Worm (Caenorhabditis elegans): ENCODE data around the gene ZK84.5.
"Not testable (repeated sequence)": the region's sequence is repeated elsewhere in the genome, so short reads cannot be mapped to it uniquely, and the experiment has no call there.

The ZK84.5 gene

ce11 chrII:6024879-6025278, 8.6 kb upstream of the ZK84.5 start, which contains the start of gene R12C12.9:
Gene R12C12.9, minus strand, starts transcription at chrII:6024979.
- TF ChIP-seq elt-2 (tag; optimal IDR thresholded peaks at IDR 0.05) (peak; percentile 3), ces-1 (GFP tag; optimal IDR thresholded peaks at IDR 0.05) (no peak)

ce11 chrII:6022596-6022995, 6.3 kb upstream of the ZK84.5 start:
- no peak for TF ChIP-seq lir-3 (tag; optimal IDR thresholded peaks at IDR 0.05; ENCODE audit: poor library complexity)
- TF ChIP-seq ceh-8 (GFP tag; optimal IDR thresholded peaks at IDR 0.05), result peak; percentile 30

DNA sequence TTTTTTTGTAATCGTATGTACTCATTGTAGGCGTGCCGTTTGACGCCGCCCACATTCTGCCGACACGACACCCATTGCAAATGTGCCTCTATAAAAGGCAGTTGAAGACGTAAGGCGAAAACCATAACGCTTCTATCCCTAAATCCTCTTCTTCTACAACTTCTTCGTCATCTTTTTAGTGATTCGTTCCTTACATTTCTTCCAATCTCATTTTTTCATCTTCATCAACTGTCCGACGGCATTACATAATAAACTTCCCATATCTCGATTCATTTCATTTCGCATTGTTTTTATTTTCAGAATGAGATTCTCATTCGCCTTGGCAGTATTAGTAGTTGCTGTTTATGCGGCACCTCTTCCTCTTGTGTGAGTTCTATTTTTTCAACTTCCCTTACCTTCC, 4.0 kb upstream of the ZK84.5 start, which contains the start of gene ZK84.1:
ZK84.1 (plus strand) TSS at position 301 of the 400 bp plus-strand sequence.
- TF ChIP-seq lin-14 (GFP tag; optimal IDR thresholded peaks at IDR 0.05) (no peak), blmp-1 (tag; optimal IDR thresholded peaks at IDR 0.05) (no peak), C16A3.4 (tag; optimal IDR thresholded peaks at IDR 0.05) (no peak), F16B12.6 (tag; optimal IDR thresholded peaks at IDR 0.05) (no peak), ztf-4 (tag; optimal IDR thresholded peaks at IDR 0.05) (no peak), tbx-2 (tag; optimal IDR thresholded peaks at IDR 0.05) (no peak), nhr-237 (tag; optimal IDR thresholded peaks at IDR 0.05) (no peak), lin-39 (tag; optimal IDR thresholded peaks at IDR 0.05) (no peak), sup-37 (GFP tag; optimal IDR thresholded peaks at IDR 0.05) (no peak), pqm-1 (tag; optimal IDR thresholded peaks at IDR 0.05) (no peak), mab-9 (GFP tag; IDR thresholded peaks at IDR 0.05) (no peak), sptf-1 (tag; optimal IDR thresholded peaks at IDR 0.05) (no peak), tlp-1 (tag; optimal IDR thresholded peaks at IDR 0.05) (no peak), zag-1 (tag; optimal IDR thresholded peaks at IDR 0.05) (no peak), C04F5.9 (tag; optimal IDR thresholded peaks at IDR 0.05) (no peak), pag-3 (tag; optimal IDR thresholded peaks at IDR 0.05; ENCODE audit: borderline replicate concordance, insufficient read depth) (no peak), unc-130 (tag; optimal IDR thresholded peaks at IDR 0.05) (no peak), ceh-90 (tag; optimal IDR thresholded peaks at IDR 0.05) (no peak)

ce11 chrII:6014057-6014456, 2.3 kb downstream of the ZK84.5 start, which contains the start of gene ZK84.2:
Gene ZK84.2, plus strand, starts transcription at chrII:6014357.
- TF ChIP-seq nhr-20 (tag; optimal IDR thresholded peaks at IDR 0.05); dsc-1 (tag; optimal IDR thresholded peaks at IDR 0.05); efl-3 (GFP tag; optimal IDR thresholded peaks at IDR 0.05): not testable (repeated sequence)

DNA sequence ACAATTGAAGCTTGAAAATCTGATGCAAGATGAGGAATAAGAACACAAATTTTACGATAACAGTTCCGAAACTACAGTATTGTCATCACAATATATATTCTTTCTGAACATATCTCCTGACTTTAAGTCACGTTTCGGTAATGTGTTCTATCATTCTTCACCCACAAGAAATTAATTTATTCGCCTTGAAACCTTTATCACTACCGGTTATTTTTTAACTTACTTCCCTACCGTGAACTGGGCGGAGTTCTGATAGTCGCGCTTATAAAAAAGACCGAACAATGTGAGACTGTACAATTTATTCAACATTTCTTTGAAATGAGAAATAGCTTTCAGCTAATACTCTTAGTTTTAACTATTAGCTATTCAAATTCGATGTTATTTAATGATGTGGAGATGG, 5.8 kb downstream of the ZK84.5 start, which contains the start of gene ins-20:
ins-20 (plus strand) TSS at position 301 of the 400 bp plus-strand sequence.
- TF ChIP-seq lsy-2 (tag; optimal IDR thresholded peaks at IDR 0.05) (no peak), nhr-84 (tag; optimal IDR thresholded peaks at IDR 0.05) (no peak), mdl-1 (tag; optimal IDR thresholded peaks at IDR 0.05) (no peak), C34B4.2 (tag; optimal IDR thresholded peaks at IDR 0.05) (no peak), pag-3 (tag; optimal IDR thresholded peaks at IDR 0.05; ENCODE audit: borderline replicate concordance, insufficient read depth) (no peak), F16B12.6 (tag; optimal IDR thresholded peaks at IDR 0.05) (no peak), ceh-88 (GFP tag; IDR thresholded peaks at IDR 0.05) (no peak), unc-86 (tag; optimal IDR thresholded peaks at IDR 0.05) (no peak), sox-4 (tag; optimal IDR thresholded peaks at IDR 0.05) (no peak), elt-2 (tag; optimal IDR thresholded peaks at IDR 0.05) (no peak)

DNA sequence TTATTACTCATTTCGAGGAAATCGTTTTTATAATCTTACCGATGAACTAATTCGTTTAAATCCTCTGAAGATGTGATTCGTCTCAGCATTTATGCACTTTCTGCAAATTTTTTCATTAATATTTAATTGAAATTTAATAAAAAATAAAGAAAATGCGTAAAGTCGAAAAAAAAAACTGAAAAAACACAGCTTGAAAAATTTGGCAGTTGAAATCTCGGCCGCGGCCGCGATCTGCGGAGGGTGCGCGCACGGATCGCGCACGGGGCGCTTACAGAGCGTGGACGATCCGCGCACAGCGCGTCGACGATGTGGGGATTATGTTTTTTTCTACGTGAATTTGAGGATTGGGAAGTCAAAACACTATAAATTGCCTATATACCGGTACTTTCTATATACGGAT, 7.4 kb downstream of the ZK84.5 start, which contains the start of gene ZK84.4:
ZK84.4 (minus strand) TSS at position 101 of the 400 bp plus-strand sequence.
- TF ChIP-seq dpl-1 (GFP tag; optimal IDR thresholded peaks at IDR 0.05); snu-23 (GFP tag; optimal IDR thresholded peaks at IDR 0.05); mdl-1 (tag; optimal IDR thresholded peaks at IDR 0.05): not testable (repeated sequence)

Measured in whole organism, L1 larva.